Worm (Caenorhabditis elegans) whole organism, L1 larva: ENCODE results near the gene F10E9.11.
A peak's percentile ranks its signal among the peaks of the same experiment; 100 is the strongest.

Source experiments
- C04F5.9 ChIP-seq: sonication (generic microtip); optimal IDR thresholded peaks from 2 replicates; lab custom pipeline; 2016; ENCODE audit warnings: missing genetic modification characterization, missing compliant biosample characterization
- C16A3.4 ChIP-seq: fragments of 150-350 bp; optimal IDR thresholded peaks from 2 replicates; lab custom pipeline; 2014; ENCODE audit warnings: missing biosample characterization, missing genetic modification characterization
- C34B4.2 ChIP-seq: sonication (generic microtip); optimal IDR thresholded peaks from 2 replicates; lab custom pipeline; 2017; ENCODE audit warnings: mild to moderate bottlenecking, missing genetic modification characterization, missing compliant biosample characterization
- F16B12.6 ChIP-seq: fragments of 150-350 bp; optimal IDR thresholded peaks from 2 replicates; lab custom pipeline; 2014; ENCODE audit warnings: missing biosample characterization, missing genetic modification characterization
- aha-1 ChIP-seq: fragments of 150-350 bp; optimal IDR thresholded peaks from 2 replicates; lab custom pipeline; 2014; ENCODE audit warnings: missing biosample characterization, missing genetic modification characterization
- blmp-1 ChIP-seq: fragments of 150-350 bp; optimal IDR thresholded peaks from 2 replicates; lab custom pipeline; 2014; ENCODE audit warnings: missing biosample characterization, missing genetic modification characterization
- ceh-8 ChIP-seq: fragments of 200-800 bp; sonication (Bioruptor generic); optimal IDR thresholded peaks from 2 replicates; lab custom pipeline; 2018; ENCODE audit warnings: mild to moderate bottlenecking, missing genetic modification characterization, moderate library complexity, missing compliant biosample characterization
- ceh-82 ChIP-seq, 3 experiments: fragments of 150-350 bp in 1 of 3; sonication (generic microtip) in 2 of 3; optimal IDR thresholded peaks; 2 replicates each; lab custom pipeline; 2014 to 2017; ENCODE audit warnings: missing biosample characterization in 3 of 3, missing genetic modification characterization in 3 of 3
- ceh-90 ChIP-seq: sonication (generic microtip); optimal IDR thresholded peaks from 2 replicates; lab custom pipeline; 2016; ENCODE audit warnings: missing genetic modification characterization, missing compliant biosample characterization
- ces-1 ChIP-seq: fragments of 150-350 bp; optimal IDR thresholded peaks from 2 replicates; lab custom pipeline; 2014; ENCODE audit warnings: missing biosample characterization, missing genetic modification reagents, missing genetic modification characterization
- dpl-1 ChIP-seq, 3 experiments: fragments of 150-350 bp in 2 of 3; sonication (generic microtip) in 1 of 3; optimal IDR thresholded peaks; 2 replicates each; lab custom pipeline; 2014 to 2017; ENCODE audit warnings: missing biosample characterization in 3 of 3, missing genetic modification characterization in 3 of 3, missing genetic modification reagents in 3 of 3
- egl-27 ChIP-seq, 2 experiments: fragments of 150-350 bp in 1 of 2; sonication (generic microtip); optimal IDR thresholded peaks; 3 replicates each; lab custom pipeline; 2017 to 2018; ENCODE audit warnings: missing biosample characterization in 2 of 2, missing genetic modification characterization in 2 of 2, missing genetic modification reagents in 2 of 2
- elt-2 ChIP-seq: sonication (generic microtip); optimal IDR thresholded peaks from 2 replicates; lab custom pipeline; 2016; ENCODE audit warnings: missing genetic modification characterization, mild to moderate bottlenecking, inconsistent platforms, missing compliant biosample characterization, missing genetic modification reagents
- elt-3 ChIP-seq, 6 experiments: fragments of 150-350 bp in 1 of 6; sonication (generic microtip); optimal IDR thresholded peaks; 2 replicates each; lab custom pipeline; 2017 to 2018; ENCODE audit warnings: missing biosample characterization in 6 of 6, missing genetic modification characterization in 6 of 6, inconsistent platforms in 1 of 6
- fkh-10 ChIP-seq: sonication (generic microtip); optimal IDR thresholded peaks from 2 replicates; lab custom pipeline; 2017; ENCODE audit warnings: missing biosample characterization, missing genetic modification reagents, missing genetic modification characterization
- fkh-8 ChIP-seq: sonication (generic microtip); optimal IDR thresholded peaks from 2 replicates; lab custom pipeline; 2016; ENCODE audit warnings: mild to moderate bottlenecking, missing genetic modification characterization, missing compliant biosample characterization
- fos-1 ChIP-seq: fragments of 150-350 bp; optimal IDR thresholded peaks from 2 replicates; lab custom pipeline; 2014; ENCODE audit warnings: missing biosample characterization, missing genetic modification characterization
- hlh-17 ChIP-seq: fragments of 200-800 bp; sonication (Bioruptor generic); optimal IDR thresholded peaks from 2 replicates; lab custom pipeline; 2018; ENCODE audit warnings: missing genetic modification characterization, mild to moderate bottlenecking, missing compliant biosample characterization, moderate library complexity, borderline replicate concordance
- hpl-2 ChIP-seq: fragments of 150-350 bp; optimal IDR thresholded peaks from 2 replicates; lab custom pipeline; 2014; ENCODE audit warnings: missing biosample characterization, missing genetic modification reagents, missing genetic modification characterization
- irx-1 ChIP-seq: sonication (generic microtip); optimal IDR thresholded peaks from 2 replicates; lab custom pipeline; 2016; ENCODE audit warnings: missing genetic modification characterization, missing compliant biosample characterization
- isw-1 ChIP-seq: fragments of 200-800 bp; sonication (Bioruptor generic); IDR thresholded peaks from 2 replicates; pipeline ENCODE4 v1.3.6; 2022; ENCODE audit warnings: missing genetic modification characterization, missing compliant biosample characterization
- lin-13 ChIP-seq: fragments of 150-350 bp; optimal IDR thresholded peaks from 2 replicates; lab custom pipeline; 2014; ENCODE audit warnings: missing biosample characterization, missing genetic modification reagents, missing genetic modification characterization
- lin-14 ChIP-seq: fragments of 200-800 bp; sonication (Bioruptor generic); optimal IDR thresholded peaks from 2 replicates; lab custom pipeline; 2018; ENCODE audit warnings: mild to moderate bottlenecking, missing genetic modification characterization, moderate library complexity, missing compliant biosample characterization
- lin-15B ChIP-seq: fragments of 150-350 bp; sonication (generic microtip); optimal IDR thresholded peaks from 3 replicates; lab custom pipeline; 2014; ENCODE audit warnings: missing biosample characterization, missing genetic modification characterization
- lin-39 ChIP-seq: fragments of 150-350 bp; optimal IDR thresholded peaks from 2 replicates; lab custom pipeline; 2014; ENCODE audit warnings: missing biosample characterization, missing genetic modification reagents, missing genetic modification characterization
- mab-9 ChIP-seq: fragments of 200-800 bp; sonication (Bioruptor generic); IDR thresholded peaks from 2 replicates; pipeline ENCODE4 v1.3.6; 2022; ENCODE audit warnings: missing genetic modification reagents, missing genetic modification characterization, missing compliant biosample characterization
- nhr-20 ChIP-seq: sonication (generic microtip); optimal IDR thresholded peaks from 2 replicates; lab custom pipeline; 2016; ENCODE audit warnings: mild to moderate bottlenecking, missing genetic modification characterization, missing compliant biosample characterization
- nhr-237 ChIP-seq: fragments of 150-350 bp; optimal IDR thresholded peaks from 2 replicates; lab custom pipeline; 2014; ENCODE audit warnings: missing biosample characterization, missing genetic modification characterization
- nhr-28 ChIP-seq: fragments of 150-350 bp; optimal IDR thresholded peaks from 2 replicates; lab custom pipeline; 2014; ENCODE audit warnings: missing biosample characterization, missing genetic modification characterization
- nhr-47 ChIP-seq: sonication (generic microtip); optimal IDR thresholded peaks from 2 replicates; lab custom pipeline; 2016; ENCODE audit warnings: mild to moderate bottlenecking, missing genetic modification characterization, moderate library complexity, missing compliant biosample characterization
- nhr-76 ChIP-seq: sonication (generic microtip); optimal IDR thresholded peaks from 2 replicates; lab custom pipeline; 2017; ENCODE audit warnings: missing biosample characterization, missing genetic modification characterization
- nhr-84 ChIP-seq: sonication (generic microtip); optimal IDR thresholded peaks from 2 replicates; lab custom pipeline; 2017; ENCODE audit warnings: missing biosample characterization, missing genetic modification characterization
- nhr-90 ChIP-seq: sonication (generic microtip); optimal IDR thresholded peaks from 2 replicates; lab custom pipeline; 2016; ENCODE audit warnings: mild to moderate bottlenecking, missing genetic modification characterization, missing compliant biosample characterization; ENCODE audit not compliant: poor library complexity
- pag-3 ChIP-seq: sonication (generic microtip); optimal IDR thresholded peaks from 2 replicates; lab custom pipeline; 2017; ENCODE audit warnings: missing genetic modification characterization, mild to moderate bottlenecking, missing compliant biosample characterization, antibody characterized with exemption, borderline replicate concordance; ENCODE audit not compliant: insufficient read depth
- pax-3 ChIP-seq: fragments of 200-800 bp; sonication (Bioruptor generic); optimal IDR thresholded peaks from 2 replicates; lab custom pipeline; 2018; ENCODE audit warnings: mild to moderate bottlenecking, missing genetic modification characterization, moderate library complexity, missing compliant biosample characterization
- pqm-1 ChIP-seq: sonication (generic microtip); optimal IDR thresholded peaks from 3 replicates; lab custom pipeline; 2017; ENCODE audit warnings: missing biosample characterization, missing genetic modification characterization
- skn-1 ChIP-seq: fragments of 150-350 bp; optimal IDR thresholded peaks from 2 replicates; lab custom pipeline; 2014; ENCODE audit warnings: missing biosample characterization, missing genetic modification characterization
- snu-23 ChIP-seq: sonication (generic microtip); optimal IDR thresholded peaks from 2 replicates; lab custom pipeline; 2016; ENCODE audit warnings: missing genetic modification characterization, missing compliant biosample characterization
- sptf-1 ChIP-seq: fragments of 150-350 bp; optimal IDR thresholded peaks from 2 replicates; lab custom pipeline; 2014; ENCODE audit warnings: missing biosample characterization, missing genetic modification characterization
- sup-37 ChIP-seq: fragments of 200-800 bp; sonication (Bioruptor generic); optimal IDR thresholded peaks from 2 replicates; lab custom pipeline; 2018; ENCODE audit warnings: mild to moderate bottlenecking, missing genetic modification characterization, missing compliant biosample characterization
- swsn-7 ChIP-seq: sonication (generic microtip); optimal IDR thresholded peaks from 2 replicates; lab custom pipeline; 2016; ENCODE audit warnings: missing genetic modification characterization, missing compliant biosample characterization
- tbx-2 ChIP-seq: sonication (generic microtip); optimal IDR thresholded peaks from 2 replicates; lab custom pipeline; 2016; ENCODE audit warnings: missing genetic modification characterization, missing compliant biosample characterization
- unc-130 ChIP-seq: fragments of 150-350 bp; optimal IDR thresholded peaks from 2 replicates; lab custom pipeline; 2017; ENCODE audit warnings: missing biosample characterization, missing genetic modification characterization, inconsistent platforms
- unc-30 ChIP-seq: sonication (generic microtip); optimal IDR thresholded peaks from 2 replicates; lab custom pipeline; 2017; ENCODE audit warnings: missing biosample characterization, missing genetic modification characterization
- unc-62 ChIP-seq: fragments of 150-350 bp; optimal IDR thresholded peaks from 2 replicates; lab custom pipeline; 2014; ENCODE audit warnings: missing biosample characterization, missing genetic modification reagents, missing genetic modification characterization
- unc-98 ChIP-seq: fragments of 200-800 bp; sonication (Bioruptor generic); IDR thresholded peaks from 2 replicates; pipeline ENCODE4 v1.3.6; 2022; ENCODE audit warnings: missing genetic modification characterization, missing compliant biosample characterization
- xbp-1 ChIP-seq: sonication (generic microtip); optimal IDR thresholded peaks from 2 replicates; lab custom pipeline; 2016; ENCODE audit warnings: missing genetic modification characterization, missing compliant biosample characterization
- zip-4 ChIP-seq: fragments of 200-800 bp; sonication (Bioruptor generic); optimal IDR thresholded peaks from 2 replicates; lab custom pipeline; 2018; ENCODE audit warnings: mild to moderate bottlenecking, missing genetic modification characterization, moderate library complexity, missing compliant biosample characterization

The F10E9.11 gene

ce11 chrIII:8287519-8287918 lies 31.5 kb downstream of the F10E9.11 start (continued):
- TF ChIP-seq nhr-84 (tag; lab: Kevin White, UChicago) (no peak), ceh-8 (no peak), egl-27 (tag; optimal IDR thresholded peaks at IDR 0.05; lab: Kevin White, UChicago) (no peak), nhr-76 (tag; lab: Kevin White, UChicago) (no peak), unc-130 (peak; percentile 21), lin-13 (GFP tag; lab: Kevin White, UChicago) (no peak), isw-1 (GFP tag; lab: Robert Waterston, UW) (no peak), lin-14 (GFP tag; lab: Kevin White, UChicago) (peak; percentile 92), nhr-237 (tag; lab: Kevin White, UChicago) (no peak), ceh-82 (tag; optimal IDR thresholded peaks at IDR 0.05; lab: Kevin White, UChicago) (peak in 1 of 3 experiments; percentile 21), xbp-1 (tag; lab: Kevin White, UChicago) (no peak), nhr-28 (no peak), dpl-1 (GFP tag; optimal IDR thresholded peaks at IDR 0.05; lab: Kevin White, UChicago) (peak in 1 of 3 experiments; percentile 6), elt-3 (tag; optimal IDR thresholded peaks at IDR 0.05; lab: Kevin White, UChicago) (no peak), pag-3 (tag; lab: Kevin White, UChicago) (peak; percentile 23), ceh-90 (tag; lab: Kevin White, UChicago) (no peak), elt-2 (tag; lab: Kevin White, UChicago) (no peak), fkh-10 (GFP tag; lab: Kevin White, UChicago) (peak; percentile 0), unc-62 (GFP tag; lab: Kevin White, UChicago) (no peak), irx-1 (tag; lab: Kevin White, UChicago) (no peak), lin-39 (no peak), ces-1 (GFP tag; lab: Kevin White, UChicago) (no peak), hpl-2 (no peak), C16A3.4 (tag; lab: Kevin White, UChicago) (no peak), fkh-8 (tag; lab: Kevin White, UChicago) (no peak), unc-98 (GFP tag; lab: Robert Waterston, UW) (no peak), mab-9 (GFP tag; lab: Robert Waterston, UW) (no peak), nhr-90 (no peak), hlh-17 (no peak), sptf-1 (tag; lab: Kevin White, UChicago) (no peak), fos-1 (no peak), F16B12.6 (tag; lab: Kevin White, UChicago) (no peak), nhr-20 (tag; lab: Kevin White, UChicago) (no peak), pax-3 (tag; lab: Kevin White, UChicago) (no peak), lin-15B (tag; lab: Kevin White, UChicago) (no peak), tbx-2 (tag; lab: Kevin White, UChicago) (no peak), snu-23 (GFP tag; lab: Kevin White, UChicago) (peak; percentile 29), zip-4 (GFP tag; lab: Kevin White, UChicago) (no peak), pqm-1 (tag; lab: Kevin White, UChicago) (no peak), skn-1 (tag; lab: Kevin White, UChicago) (no peak), C34B4.2 (no peak), blmp-1 (tag; lab: Kevin White, UChicago) (no peak), sup-37 (GFP tag; lab: Kevin White, UChicago) (no peak), aha-1 (no peak), nhr-47 (tag; lab: Kevin White, UChicago) (no peak), unc-30 (tag; lab: Kevin White, UChicago) (no peak), C04F5.9 (tag; lab: Kevin White, UChicago) (no peak), swsn-7 (tag; lab: Kevin White, UChicago) (peak; percentile 26)
